Worm (Caenorhabditis elegans) whole organism, young adult: ENCODE data around the gene F54C8.7.

ENCODE experiments used
- B0336.3 ChIP-seq: fragments of 200-800 bp; sonication (Bioruptor generic); IDR thresholded peaks from 2 replicates; pipeline ENCODE4 v1.3.6; 2022; ENCODE audit warnings: missing genetic modification characterization, missing compliant biosample characterization
- F10E7.11 ChIP-seq: sonication (generic microtip); optimal IDR thresholded peaks from 2 replicates; lab custom pipeline; 2017; ENCODE audit warnings: mild to moderate bottlenecking, missing genetic modification characterization, moderate library complexity, missing compliant biosample characterization
- F22D6.2 ChIP-seq: sonication (generic microtip); optimal IDR thresholded peaks from 2 replicates; lab custom pipeline; 2016; ENCODE audit warnings: mild to moderate bottlenecking, missing genetic modification characterization, missing compliant biosample characterization
- F37B4.10 ChIP-seq: fragments of 200-800 bp; sonication (Bioruptor generic); IDR thresholded peaks from 2 replicates; pipeline ENCODE4 v1.3.6; 2022; ENCODE audit warnings: missing genetic modification characterization, missing compliant biosample characterization
- F49E8.2 ChIP-seq: sonication (generic microtip); optimal IDR thresholded peaks from 3 replicates; lab custom pipeline; 2017; ENCODE audit warnings: missing genetic modification characterization, mild to moderate bottlenecking, missing compliant biosample characterization, antibody characterized with exemption, moderate library complexity; ENCODE audit not compliant: insufficient read depth
- F52B5.7 ChIP-seq: sonication (generic microtip); optimal IDR thresholded peaks from 2 replicates; lab custom pipeline; 2016; ENCODE audit warnings: mild to moderate bottlenecking, missing genetic modification characterization, missing compliant biosample characterization
- F57A8.1 ChIP-seq: fragments of 200-800 bp; sonication (Bioruptor generic); optimal IDR thresholded peaks from 2 replicates; lab custom pipeline; 2018; ENCODE audit warnings: mild to moderate bottlenecking, missing genetic modification characterization, moderate library complexity, missing compliant biosample characterization
- T07F8.4 ChIP-seq: sonication (generic microtip); optimal IDR thresholded peaks from 2 replicates; lab custom pipeline; 2016; ENCODE audit warnings: mild to moderate bottlenecking, missing genetic modification characterization, moderate library complexity, missing compliant biosample characterization
- Y53F4B.3 ChIP-seq: fragments of 200-800 bp; sonication (Bioruptor generic); IDR thresholded peaks from 2 replicates; pipeline ENCODE4 v1.3.6; 2022; ENCODE audit warnings: missing genetic modification reagents, missing genetic modification characterization, missing compliant biosample characterization
- Y95B8A.8 ChIP-seq: fragments of 200-800 bp; sonication (Bioruptor generic); IDR thresholded peaks from 2 replicates; pipeline ENCODE4 v1.3.6; 2022; ENCODE audit warnings: missing genetic modification reagents, missing genetic modification characterization, missing compliant biosample characterization
- ZK185.1 ChIP-seq: sonication (generic microtip); optimal IDR thresholded peaks from 2 replicates; lab custom pipeline; 2016; ENCODE audit warnings: mild to moderate bottlenecking, missing genetic modification characterization, missing compliant biosample characterization; ENCODE audit not compliant: poor library complexity, severe bottlenecking
- aptf-3 ChIP-seq: fragments of 200-800 bp; sonication (Bioruptor generic); IDR thresholded peaks from 2 replicates; pipeline ENCODE4 v1.3.6; 2022; ENCODE audit warnings: missing genetic modification characterization, missing compliant biosample characterization
- athp-1 ChIP-seq: sonication (generic microtip); optimal IDR thresholded peaks from 2 replicates; lab custom pipeline; 2017; ENCODE audit warnings: mild to moderate bottlenecking, missing genetic modification characterization, missing compliant biosample characterization
- ccch-3 ChIP-seq: fragments of 200-800 bp; sonication (Bioruptor generic); optimal IDR thresholded peaks from 2 replicates; lab custom pipeline; 2018; ENCODE audit warnings: mild to moderate bottlenecking, missing genetic modification characterization, missing compliant biosample characterization
- ceh-100 ChIP-seq: fragments of 200-800 bp; sonication (Bioruptor generic); IDR thresholded peaks from 2 replicates; pipeline ENCODE4 v1.3.6; 2022; ENCODE audit warnings: missing genetic modification reagents, missing genetic modification characterization, missing compliant biosample characterization
- ceh-27 ChIP-seq: fragments of 200-800 bp; sonication (Bioruptor generic); optimal IDR thresholded peaks from 2 replicates; lab custom pipeline; 2018; ENCODE audit warnings: mild to moderate bottlenecking, missing genetic modification characterization, moderate library complexity, missing compliant biosample characterization
- ceh-58 ChIP-seq: fragments of 200-800 bp; sonication (Bioruptor generic); IDR thresholded peaks from 2 replicates; pipeline ENCODE4 v1.3.6; 2022; ENCODE audit warnings: missing genetic modification characterization, missing compliant biosample characterization
- ceh-79 ChIP-seq: sonication (generic microtip); optimal IDR thresholded peaks from 2 replicates; lab custom pipeline; 2017; ENCODE audit warnings: mild to moderate bottlenecking, missing genetic modification characterization, missing compliant biosample characterization
- chd-7 ChIP-seq: sonication (generic microtip); optimal IDR thresholded peaks from 2 replicates; lab custom pipeline; 2016; ENCODE audit warnings: mild to moderate bottlenecking, missing genetic modification characterization, moderate library complexity, missing compliant biosample characterization
- dox-1 ChIP-seq: fragments of 200-800 bp; sonication (Bioruptor generic); IDR thresholded peaks from 2 replicates; pipeline ENCODE4 v1.3.6; 2022; ENCODE audit warnings: missing genetic modification reagents, missing genetic modification characterization, missing compliant biosample characterization
- efl-1 ChIP-seq: fragments of 150-350 bp; optimal IDR thresholded peaks from 2 replicates; lab custom pipeline; 2014; ENCODE audit warnings: missing biosample characterization, missing genetic modification reagents, missing genetic modification characterization
- egl-44 ChIP-seq: fragments of 200-800 bp; sonication (Bioruptor generic); IDR thresholded peaks from 2 replicates; pipeline ENCODE4 v1.3.6; 2022; ENCODE audit warnings: missing genetic modification reagents, missing genetic modification characterization, missing compliant biosample characterization
- him-1 ChIP-seq: sonication (generic microtip); optimal IDR thresholded peaks from 2 replicates; lab custom pipeline; 2016; ENCODE audit warnings: missing genotype, missing genetic modification reagents, missing genetic modification characterization, missing compliant biosample characterization
- hmg-1.2 ChIP-seq: fragments of 200-800 bp; sonication (Bioruptor generic); IDR thresholded peaks from 2 replicates; pipeline ENCODE4 v1.3.6; 2022; ENCODE audit warnings: missing genetic modification reagents, missing genetic modification characterization, missing compliant biosample characterization
- hmg-20 ChIP-seq: fragments of 200-800 bp; sonication (Bioruptor generic); IDR thresholded peaks from 2 replicates; pipeline ENCODE4 v1.3.6; 2022; ENCODE audit warnings: missing genetic modification reagents, missing genetic modification characterization, missing compliant biosample characterization
- hrde-1 ChIP-seq: sonication (generic microtip); optimal IDR thresholded peaks from 2 replicates; lab custom pipeline; 2016; ENCODE audit warnings: missing genetic modification characterization, mild to moderate bottlenecking, missing compliant biosample characterization, moderate library complexity, missing genotype, missing genetic modification reagents, borderline replicate concordance
- let-526 ChIP-seq: fragments of 200-800 bp; sonication (Bioruptor generic); IDR thresholded peaks from 2 replicates; pipeline ENCODE4 v1.3.6; 2022; ENCODE audit warnings: missing genetic modification reagents, missing genetic modification characterization, missing compliant biosample characterization
- lin-35 ChIP-seq, 3 experiments: fragments of 150-350 bp in 2 of 3; sonication (generic microtip) in 1 of 3; optimal IDR thresholded peaks; 2 replicates each; lab custom pipeline; 2014 to 2018; ENCODE audit warnings: missing biosample characterization in 3 of 3, missing genetic modification characterization in 3 of 3, missing genetic modification reagents in 3 of 3
- lin-40 ChIP-seq: sonication (generic microtip); optimal IDR thresholded peaks from 2 replicates; lab custom pipeline; 2016; ENCODE audit warnings: missing genetic modification characterization, mild to moderate bottlenecking, missing compliant biosample characterization, missing genotype, missing genetic modification reagents
- lir-1 ChIP-seq: fragments of 200-800 bp; sonication (Bioruptor generic); conservative IDR thresholded peaks from 2 replicates; pipeline ENCODE4 v1.3.6; 2022; ENCODE audit warnings: missing genetic modification reagents, missing genetic modification characterization, missing compliant biosample characterization
- madf-6 ChIP-seq: fragments of 200-800 bp; sonication (Bioruptor generic); IDR thresholded peaks from 2 replicates; pipeline ENCODE4 v1.3.6; 2022; ENCODE audit warnings: missing genetic modification reagents, missing genetic modification characterization, missing compliant biosample characterization
- nfya-1 ChIP-seq: sonication (generic microtip); optimal IDR thresholded peaks from 2 replicates; lab custom pipeline; 2017; ENCODE audit warnings: antibody characterized with exemption, missing compliant biosample characterization, missing genetic modification characterization, borderline replicate concordance; ENCODE audit not compliant: insufficient read depth
- nfya-2 ChIP-seq: fragments of 200-800 bp; sonication (Bioruptor generic); IDR thresholded peaks from 2 replicates; pipeline ENCODE4 v1.3.6; 2022; ENCODE audit warnings: missing genetic modification reagents, missing genetic modification characterization, missing compliant biosample characterization
- nhr-120 ChIP-seq: fragments of 200-800 bp; sonication (Bioruptor generic); IDR thresholded peaks from 2 replicates; pipeline ENCODE4 v1.3.6; 2022; ENCODE audit warnings: missing genetic modification characterization, missing compliant biosample characterization
- nhr-27 ChIP-seq: fragments of 200-800 bp; sonication (Bioruptor generic); optimal IDR thresholded peaks from 2 replicates; lab custom pipeline; 2018; ENCODE audit warnings: mild to moderate bottlenecking, missing genetic modification characterization, moderate library complexity, missing compliant biosample characterization
- nhr-80 ChIP-seq: sonication (generic microtip); optimal IDR thresholded peaks from 2 replicates; lab custom pipeline; 2016; ENCODE audit warnings: missing genetic modification characterization, missing compliant biosample characterization
- nhr-90 ChIP-seq: sonication (generic microtip); optimal IDR thresholded peaks from 2 replicates; lab custom pipeline; 2016; ENCODE audit warnings: missing genotype, mild to moderate bottlenecking, missing genetic modification characterization, missing compliant biosample characterization
- pbrm-1 ChIP-seq: fragments of 200-800 bp; sonication (Bioruptor generic); IDR thresholded peaks from 2 replicates; pipeline ENCODE4 v1.3.6; 2022; ENCODE audit warnings: missing genetic modification reagents, missing genetic modification characterization, missing compliant biosample characterization
- pha-4 ChIP-seq: fragments of 150-350 bp; sonication (generic microtip); optimal IDR thresholded peaks from 2 replicates; lab custom pipeline; 2014; ENCODE audit warnings: missing biosample characterization, missing genetic modification reagents, missing genetic modification characterization
- rpc-1 ChIP-seq, 2 experiments: fragments of 150-350 bp in 1 of 2; sonication (generic microtip) in 1 of 2; optimal IDR thresholded peaks; 2 replicates each; lab custom pipeline; 2014 to 2018; ENCODE audit warnings: missing biosample characterization in 1 of 2, missing genetic modification characterization in 1 of 2, missing genetic modification reagents in 1 of 2, missing genotype in 1 of 2
- snpc-1.1 ChIP-seq: sonication (generic microtip); optimal IDR thresholded peaks from 2 replicates; lab custom pipeline; 2017; ENCODE audit warnings: missing genetic modification characterization, mild to moderate bottlenecking, missing compliant biosample characterization, antibody characterized with exemption, moderate library complexity, missing genotype, missing genetic modification reagents; ENCODE audit not compliant: insufficient read depth
- tbp1 ChIP-seq: fragments of 200-800 bp; sonication (Bioruptor generic); optimal IDR thresholded peaks from 2 replicates; lab custom pipeline; 2018; ENCODE audit warnings: mild to moderate bottlenecking, missing genetic modification characterization, missing compliant biosample characterization
- unc-130 ChIP-seq: sonication (generic microtip); optimal IDR thresholded peaks from 2 replicates; lab custom pipeline; 2016; ENCODE audit warnings: missing genetic modification reagents, missing genetic modification characterization, missing compliant biosample characterization
- xnd-1 ChIP-seq: sonication (generic microtip); optimal IDR thresholded peaks from 2 replicates; lab custom pipeline; 2016; ENCODE audit warnings: missing genotype, missing genetic modification reagents, missing genetic modification characterization, missing compliant biosample characterization
- zfh-2 ChIP-seq: fragments of 200-800 bp; sonication (Bioruptor generic); conservative IDR thresholded peaks from 2 replicates; pipeline ENCODE4 v1.3.6; 2022; ENCODE audit warnings: missing genetic modification reagents, missing genetic modification characterization, missing compliant biosample characterization
- zim-3 ChIP-seq: sonication (generic microtip); optimal IDR thresholded peaks from 2 replicates; lab custom pipeline; 2017; ENCODE audit warnings: mild to moderate bottlenecking, missing genetic modification characterization, moderate library complexity, missing compliant biosample characterization
- ztf-25 ChIP-seq: fragments of 200-800 bp; sonication (Bioruptor generic); IDR thresholded peaks from 2 replicates; pipeline ENCODE4 v1.3.6; 2022; ENCODE audit warnings: missing genetic modification reagents, missing genetic modification characterization, missing compliant biosample characterization
- ztf-26 ChIP-seq: sonication (generic microtip); optimal IDR thresholded peaks from 2 replicates; lab custom pipeline; 2017; ENCODE audit warnings: missing genetic modification characterization, missing compliant biosample characterization

Gene F54C8.7

DNA sequence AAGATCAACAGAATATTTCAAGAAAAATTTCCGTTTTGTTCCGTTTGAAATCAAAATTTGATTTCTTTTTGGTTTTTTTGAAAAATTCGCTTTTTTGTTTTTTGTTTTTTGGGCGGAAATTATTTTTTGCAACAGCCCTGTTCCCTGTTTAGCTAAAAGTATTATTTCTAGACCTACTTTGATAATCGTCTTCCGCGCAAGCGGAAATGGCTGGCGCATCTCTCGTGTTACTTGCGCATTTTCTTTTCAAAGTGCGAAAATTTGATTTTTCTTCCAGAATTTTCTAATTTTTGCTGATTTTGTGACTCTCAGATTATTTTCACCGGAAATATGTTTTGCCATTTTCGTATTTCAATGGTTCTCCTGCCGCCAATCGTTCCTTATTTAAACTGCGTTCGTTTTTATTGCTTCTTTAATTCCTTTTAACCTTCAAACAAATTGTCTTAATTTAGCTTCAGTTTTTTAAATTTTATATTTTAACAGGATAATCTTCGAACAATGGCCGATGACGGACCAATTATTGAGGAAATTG, 20.2 kb downstream of the F54C8.7 start, which contains the start of gene cpar-1 (continued):
- TF ChIP-seq him-1 (tag; lab: Kevin White, UChicago) (peak; percentile 85), B0336.3 (no peak), Y95B8A.8 (no peak), madf-6 (GFP tag; lab: Robert Waterston, UW) (peak; percentile 99), F52B5.7 (no peak), xnd-1 (tag; lab: Kevin White, UChicago) (peak; percentile 94), ccch-3 (GFP tag; lab: Kevin White, UChicago) (no peak), T07F8.4 (tag; lab: Kevin White, UChicago) (no peak), ztf-26 (tag; lab: Kevin White, UChicago) (no peak), zfh-2 (GFP tag; lab: Robert Waterston, UW) (no peak), tbp1 (GFP tag; lab: Kevin White, UChicago) (no peak), ceh-100 (no peak), nhr-80 (tag; lab: Kevin White, UChicago) (no peak), let-526 (GFP tag; lab: Robert Waterston, UW) (no peak), F22D6.2 (tag; lab: Kevin White, UChicago) (no peak), F49E8.2 (tag; lab: Kevin White, UChicago) (peak; percentile 5), hrde-1 (tag; lab: Kevin White, UChicago) (no peak), ZK185.1 (no peak), efl-1 (GFP tag; lab: Kevin White, UChicago) (peak; percentile 78), hmg-1.2 (GFP tag; lab: Robert Waterston, UW) (no peak), ceh-58 (GFP tag; lab: Robert Waterston, UW) (no peak), Y53F4B.3 (GFP tag; lab: Robert Waterston, UW) (no peak), ceh-27 (GFP tag; lab: Kevin White, UChicago) (no peak), dox-1 (GFP tag; lab: Robert Waterston, UW) (no peak), pha-4 (tag; lab: Kevin White, UChicago) (no peak), ztf-25 (GFP tag; lab: Robert Waterston, UW) (no peak), zim-3 (tag; lab: Kevin White, UChicago) (no peak), nfya-2 (GFP tag; lab: Robert Waterston, UW) (no peak), snpc-1.1 (peak; percentile 39), nhr-27 (tag; lab: Kevin White, UChicago) (no peak), nfya-1 (tag; lab: Kevin White, UChicago) (no peak), F10E7.11 (no peak), hmg-20 (GFP tag; lab: Robert Waterston, UW) (no peak), lin-35 (GFP tag; optimal IDR thresholded peaks at IDR 0.05; lab: Kevin White, UChicago) (no peak), lir-1 (GFP tag; lab: Robert Waterston, UW) (no peak), aptf-3 (no peak), chd-7 (tag; lab: Kevin White, UChicago) (no peak), F37B4.10 (GFP tag; lab: Robert Waterston, UW) (no peak), ceh-79 (tag; lab: Kevin White, UChicago) (no peak), F57A8.1 (GFP tag; lab: Kevin White, UChicago) (no peak), lin-40 (tag; lab: Kevin White, UChicago) (no peak), athp-1 (tag; lab: Kevin White, UChicago) (no peak), nhr-120 (GFP tag; lab: Robert Waterston, UW) (no peak), rpc-1 (optimal IDR thresholded peaks at IDR 0.05; lab: Kevin White, UChicago) (no peak), rpc-1 (tag; optimal IDR thresholded peaks at IDR 0.05; lab: Kevin White, UChicago) (no peak), unc-130 (GFP tag; lab: Kevin White, UChicago) (no peak), pbrm-1 (GFP tag; lab: Robert Waterston, UW) (no peak), egl-44 (GFP tag; lab: Robert Waterston, UW) (no peak), nhr-90 (tag; lab: Kevin White, UChicago) (no peak)
